Worm (Caenorhabditis elegans): ENCODE results near the gene twk-4.

DNA sequence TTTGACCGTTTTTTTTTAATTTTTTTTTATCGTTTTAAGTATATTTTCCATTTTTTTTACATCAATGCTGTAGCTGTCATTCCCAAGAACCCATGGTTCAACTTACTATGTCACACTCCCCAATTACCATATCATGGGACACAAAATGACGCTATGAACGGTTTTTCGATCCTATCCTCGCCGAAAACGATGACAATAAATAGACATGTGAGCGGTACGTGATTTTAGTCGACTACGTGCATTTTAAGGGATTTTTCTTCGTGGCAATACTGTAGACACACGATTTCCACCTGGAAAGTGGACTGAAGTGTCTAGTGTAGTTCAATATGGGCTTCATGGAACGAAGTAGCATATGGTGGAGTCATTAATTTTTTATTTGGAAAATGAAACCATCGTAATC, 37.8 kb downstream of the twk-4 start:
- TF ChIP-seq ceh-28 (tag; optimal IDR thresholded peaks at IDR 0.05) (no peak), lin-39 (tag; optimal IDR thresholded peaks at IDR 0.05) (no peak), mdl-1 (tag; optimal IDR thresholded peaks at IDR 0.05) (no peak), unc-130 (GFP tag; optimal IDR thresholded peaks at IDR 0.05) (no peak), lir-3 (tag; optimal IDR thresholded peaks at IDR 0.05) (no peak), unc-62 (GFP tag; optimal IDR thresholded peaks at IDR 0.05 in 1 of 2) (no peak), unc-62 (tag; optimal IDR thresholded peaks at IDR 0.05) (no peak)
